Fruit fly (Drosophila melanogaster) whole organism, embryonic: ENCODE measurements around the gene CG43867.

Experiments used
- Awh ChIP-seq: fragments of 200-800 bp; sonication (Bioruptor generic); IDR thresholded peaks from 2 replicates; pipeline ENCODE4, ENCODE4 v1.3.6; 2022; ENCODE audit warnings: missing biosample characterization, missing genetic modification characterization
- CG10462 ChIP-seq: fragments of 200-800 bp; sonication (Bioruptor generic); optimal IDR thresholded peaks from 2 replicates; lab custom pipeline; 2016; ENCODE audit warnings: missing biosample characterization, missing genetic modification characterization
- CG10654 ChIP-seq: fragments of 200-800 bp; sonication (Bioruptor generic); optimal IDR thresholded peaks from 2 replicates; lab custom pipeline; 2016; ENCODE audit warnings: missing biosample characterization, missing genetic modification characterization
- CG11456 ChIP-seq: fragments of 200-800 bp; sonication (Bioruptor generic); IDR thresholded peaks from 3 replicates; pipeline ENCODE4 v1.3.6; 2022; ENCODE audit warnings: missing biosample characterization, missing genetic modification characterization
- CG12071 ChIP-seq: fragments of 200-800 bp; sonication (Bioruptor generic); optimal IDR thresholded peaks from 3 replicates; lab custom pipeline; 2018; ENCODE audit warnings: missing biosample characterization, mild to moderate bottlenecking, missing genetic modification characterization
- CG12219 ChIP-seq: fragments of 200-800 bp; sonication (Bioruptor generic); optimal IDR thresholded peaks from 3 replicates; lab custom pipeline; 2018; ENCODE audit warnings: missing biosample characterization, mild to moderate bottlenecking, missing genetic modification characterization
- CG1233 ChIP-seq: fragments of 200-800 bp; sonication (Bioruptor generic); optimal IDR thresholded peaks from 4 replicates; lab custom pipeline; 2018; ENCODE audit warnings: missing biosample characterization, mild to moderate bottlenecking, missing genetic modification characterization
- CG13775 ChIP-seq: fragments of 200-800 bp; sonication (Bioruptor generic); optimal IDR thresholded peaks from 3 replicates; lab custom pipeline; 2017; ENCODE audit warnings: missing biosample characterization, mild to moderate bottlenecking, missing genetic modification characterization
- CG14050 ChIP-seq: fragments of 200-800 bp; sonication (Bioruptor generic); IDR thresholded peaks from 3 replicates; pipeline ENCODE4 v1.3.6; 2022; ENCODE audit warnings: missing biosample characterization, missing genetic modification characterization
- CG15073 ChIP-seq: fragments of 200-800 bp; sonication (Bioruptor generic); optimal IDR thresholded peaks from 2 replicates; lab custom pipeline; 2016; ENCODE audit warnings: missing biosample characterization, missing genetic modification characterization
- CG1603 ChIP-seq: fragments of 200-800 bp; sonication (Bioruptor generic); optimal IDR thresholded peaks from 2 replicates; lab custom pipeline; 2019; ENCODE audit warnings: missing biosample characterization, mild to moderate bottlenecking, missing genetic modification characterization, moderate library complexity
- CG17328 ChIP-seq: fragments of 200-800 bp; sonication (Bioruptor generic); IDR thresholded peaks from 2 replicates; pipeline ENCODE4 v1.3.6; 2022; ENCODE audit warnings: missing biosample characterization, missing genetic modification characterization
- CG17612 ChIP-seq: fragments of 200-800 bp; sonication (Bioruptor generic); IDR thresholded peaks from 2 replicates; pipeline ENCODE4 v1.3.6; 2022; ENCODE audit warnings: missing biosample characterization, missing genetic modification characterization
- CG17912 ChIP-seq: fragments of 200-800 bp; sonication (Bioruptor generic); optimal IDR thresholded peaks from 2 replicates; lab custom pipeline; 2018; ENCODE audit warnings: missing biosample characterization, mild to moderate bottlenecking, missing genetic modification characterization
- CG2712 ChIP-seq: fragments of 200-800 bp; optimal IDR thresholded peaks from 3 replicates; lab custom pipeline; 2019; ENCODE audit warnings: missing biosample characterization, mild to moderate bottlenecking, missing genetic modification characterization, moderate library complexity
- CG30431 ChIP-seq: fragments of 200-800 bp; sonication (Bioruptor generic); optimal IDR thresholded peaks from 2 replicates; lab custom pipeline; 2017; ENCODE audit warnings: missing biosample characterization, missing genetic modification characterization
- CG31365 ChIP-seq: fragments of 200-800 bp; sonication (Bioruptor generic); optimal IDR thresholded peaks from 2 replicates; lab custom pipeline; 2018; ENCODE audit warnings: missing biosample characterization, mild to moderate bottlenecking, missing genetic modification characterization
- CG31441 ChIP-seq: fragments of 200-800 bp; sonication (Bioruptor generic); IDR thresholded peaks from 2 replicates; pipeline ENCODE4 v1.3.6; 2022; ENCODE audit warnings: missing biosample characterization, missing genetic modification characterization
- CG3163 ChIP-seq: fragments of 200-800 bp; sonication (Bioruptor generic); optimal IDR thresholded peaks from 3 replicates; lab custom pipeline; 2016; ENCODE audit warnings: missing biosample characterization, missing genetic modification characterization
- CG7372 ChIP-seq: fragments of 200-800 bp; sonication (Bioruptor generic); IDR thresholded peaks from 2 replicates; pipeline ENCODE4 v1.3.6; 2022; ENCODE audit warnings: missing biosample characterization, missing genetic modification characterization
- CG8924 ChIP-seq: fragments of 200-800 bp; optimal IDR thresholded peaks from 3 replicates; lab custom pipeline; 2019; ENCODE audit warnings: missing biosample characterization, mild to moderate bottlenecking, missing genetic modification characterization, moderate library complexity
- CG9215 ChIP-seq: fragments of 200-800 bp; sonication (Bioruptor generic); IDR thresholded peaks from 2 replicates; pipeline ENCODE4 v1.3.6; 2022; ENCODE audit warnings: missing biosample characterization, missing genetic modification characterization
- CG9817 ChIP-seq: fragments of 200-800 bp; sonication (Bioruptor generic); optimal IDR thresholded peaks from 2 replicates; lab custom pipeline; 2018; ENCODE audit warnings: missing biosample characterization, mild to moderate bottlenecking, missing genetic modification characterization, moderate library complexity
- D ChIP-seq, 2 experiments: fragments of 200-800 bp in 1 of 2; fragments of >200 bp in 1 of 2; sonication (Bioruptor generic) in 1 of 2; optimal IDR thresholded peaks; 2 replicates in 1 of 2; 3 replicates in 1 of 2; lab custom pipeline; 2017; ENCODE audit warnings: mild to moderate bottlenecking in 1 of 2, missing biosample characterization in 1 of 2, missing genetic modification characterization in 1 of 2, missing genetic modification reagents in 1 of 2
- Dbx ChIP-seq: fragments of 200-800 bp; sonication (Bioruptor generic); IDR thresholded peaks from 3 replicates; pipeline ENCODE4 v1.3.6; 2022; ENCODE audit warnings: missing biosample characterization, missing genetic modification characterization
- Doc2 ChIP-seq: fragments of 200-800 bp; sonication (Bioruptor generic); IDR thresholded peaks from 2 replicates; pipeline ENCODE4 v1.3.6; 2022; ENCODE audit warnings: missing biosample characterization, missing genetic modification characterization
- Hand ChIP-seq: fragments of 200-800 bp; sonication (Bioruptor generic); optimal IDR thresholded peaks from 2 replicates; lab custom pipeline; 2017; ENCODE audit warnings: mild to moderate bottlenecking, missing biosample characterization, missing genetic modification reagents, missing genetic modification characterization
- Jarid2 ChIP-seq: fragments of 200-800 bp; sonication (Bioruptor generic); optimal IDR thresholded peaks from 3 replicates; lab custom pipeline; 2017; ENCODE audit warnings: mild to moderate bottlenecking, missing biosample characterization, missing genetic modification reagents, missing genetic modification characterization
- Myb ChIP-seq: fragments of 200-800 bp; sonication (Bioruptor generic); optimal IDR thresholded peaks from 2 replicates; lab custom pipeline; 2016; ENCODE audit warnings: missing biosample characterization, missing genetic modification characterization
- Neu2 ChIP-seq: fragments of 200-800 bp; sonication (Bioruptor generic); optimal IDR thresholded peaks from 3 replicates; lab custom pipeline; 2016; ENCODE audit warnings: missing biosample characterization, missing genetic modification characterization, borderline replicate concordance
- Ssrp ChIP-seq: fragments of 200-800 bp; sonication (Bioruptor generic); optimal IDR thresholded peaks from 2 replicates; lab custom pipeline; 2018; ENCODE audit warnings: missing biosample characterization, mild to moderate bottlenecking, missing genetic modification characterization, moderate library complexity
- cad ChIP-seq: fragments of >200 bp; optimal IDR thresholded peaks from 2 replicates; lab custom pipeline; 2017; ENCODE audit warnings: missing biosample characterization, missing genetic modification characterization
- croc ChIP-seq: fragments of 200-800 bp; sonication (Bioruptor generic); conservative IDR thresholded peaks from 3 replicates; pipeline ENCODE4 v1.3.6; 2022; ENCODE audit warnings: missing biosample characterization, missing genetic modification characterization
- crp ChIP-seq, 2 experiments: fragments of 200-800 bp; sonication (Bioruptor generic); optimal IDR thresholded peaks; 2 replicates in 1 of 2; 3 replicates in 1 of 2; lab custom pipeline; 2017; ENCODE audit warnings: missing biosample characterization in 2 of 2, missing genetic modification characterization in 2 of 2, mild to moderate bottlenecking in 1 of 2, moderate library complexity in 1 of 2
- gcm ChIP-seq: fragments of 200-800 bp; sonication (Bioruptor generic); optimal IDR thresholded peaks from 2 replicates; lab custom pipeline; 2019; ENCODE audit warnings: missing biosample characterization, mild to moderate bottlenecking, missing genetic modification characterization, moderate library complexity
- ind ChIP-seq: fragments of 200-800 bp; sonication (Bioruptor generic); optimal IDR thresholded peaks from 3 replicates; lab custom pipeline; 2016; ENCODE audit warnings: missing biosample characterization, missing genetic modification characterization
- inv ChIP-seq: fragments of 200-800 bp; sonication (Bioruptor generic); IDR thresholded peaks from 2 replicates; pipeline ENCODE4 v1.3.6; 2022; ENCODE audit warnings: missing biosample characterization, missing genetic modification characterization; ENCODE audit not compliant: partially characterized antibody
- jumu ChIP-seq: fragments of 200-800 bp; sonication (Bioruptor generic); optimal IDR thresholded peaks from 3 replicates; lab custom pipeline; 2016; ENCODE audit warnings: missing biosample characterization, missing genetic modification characterization
- mam ChIP-seq: fragments of 200-800 bp; sonication (Bioruptor generic); optimal IDR thresholded peaks from 3 replicates; lab custom pipeline; 2016; ENCODE audit warnings: missing biosample characterization, missing genetic modification characterization
- ro ChIP-seq: fragments of 200-800 bp; sonication (Bioruptor generic); IDR thresholded peaks from 2 replicates; pipeline ENCODE4 v1.3.6; 2022; ENCODE audit warnings: missing biosample characterization, missing genetic modification characterization
- slp2 ChIP-seq: fragments of 200-800 bp; sonication (Bioruptor generic); optimal IDR thresholded peaks from 2 replicates; lab custom pipeline; 2016; ENCODE audit warnings: missing biosample characterization, missing genetic modification characterization
- sna ChIP-seq: fragments of 200-800 bp; sonication (Bioruptor generic); IDR thresholded peaks from 2 replicates; pipeline ENCODE4 v1.3.6; 2022; ENCODE audit warnings: missing biosample characterization, missing genetic modification characterization; ENCODE audit not compliant: partially characterized antibody
- sob ChIP-seq: fragments of 200-800 bp; sonication (Bioruptor generic); IDR thresholded peaks from 2 replicates; pipeline ENCODE4 v1.3.6; 2022; ENCODE audit warnings: missing biosample characterization, missing genetic modification characterization
- sr ChIP-seq: fragments of 200-800 bp; sonication (Bioruptor generic); IDR thresholded peaks from 3 replicates; pipeline ENCODE4 v1.3.6; 2022; ENCODE audit warnings: missing biosample characterization, missing genetic modification characterization
- tio ChIP-seq: fragments of 200-800 bp; sonication (Bioruptor generic); optimal IDR thresholded peaks from 2 replicates; lab custom pipeline; 2017; ENCODE audit warnings: missing biosample characterization, missing genetic modification characterization, inconsistent platforms
- toy ChIP-seq: fragments of 200-800 bp; sonication (Bioruptor generic); IDR thresholded peaks from 2 replicates; pipeline ENCODE4 v1.3.6; 2022; ENCODE audit warnings: missing biosample characterization, missing genetic modification characterization
- tx ChIP-seq: fragments of 200-800 bp; sonication (Bioruptor generic); optimal IDR thresholded peaks from 2 replicates; lab custom pipeline; 2016; ENCODE audit warnings: missing biosample characterization, missing genetic modification characterization
- unc-4 ChIP-seq: fragments of 200-800 bp; sonication (Bioruptor generic); IDR thresholded peaks from 2 replicates; pipeline ENCODE4 v1.3.6; 2022; ENCODE audit warnings: missing biosample characterization, missing genetic modification characterization; ENCODE audit not compliant: partially characterized antibody
- vnd ChIP-seq: fragments of 200-800 bp; sonication (Bioruptor generic); IDR thresholded peaks from 3 replicates; pipeline ENCODE4 v1.3.6; 2022; ENCODE audit warnings: missing biosample characterization, missing genetic modification characterization; ENCODE audit not compliant: partially characterized antibody
- wdn ChIP-seq: fragments of 200-800 bp; sonication (Bioruptor generic); IDR thresholded peaks from 2 replicates; pipeline ENCODE4 v1.3.6; 2022; ENCODE audit warnings: missing biosample characterization, missing genetic modification characterization

Gene CG43867

DNA sequence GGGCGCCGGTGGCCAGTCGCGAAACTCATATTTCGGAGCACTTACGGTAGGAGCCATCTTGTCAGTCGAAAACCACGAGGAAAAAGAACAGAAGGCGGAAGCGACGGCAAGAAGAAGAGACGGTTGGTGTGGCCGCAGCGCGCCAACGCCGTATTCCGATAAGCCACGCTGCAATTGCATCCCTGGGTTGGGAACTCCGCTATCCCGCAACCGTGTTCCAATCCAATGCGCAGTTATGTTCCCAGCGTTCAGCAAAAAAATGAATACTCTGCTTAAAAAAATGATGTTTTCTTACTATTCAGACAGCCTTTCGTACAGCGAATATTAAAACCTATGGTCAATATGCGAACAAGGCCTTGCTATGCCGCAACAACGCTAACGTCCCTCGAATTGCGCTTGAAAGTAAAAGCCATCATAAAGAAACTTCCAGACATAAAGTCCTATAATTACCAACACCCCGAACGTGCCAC is 162.7 kb downstream of the CG43867 start, which contains the start of gene RpL22 (continued):
- TF ChIP-seq CG17328 (GFP tag; lab: Robert Waterston, UW) (peak; percentile 93), sob (GFP tag; lab: Robert Waterston, UW) (peak; percentile 94), ind (GFP tag; lab: Kevin White, UChicago) (peak; percentile 71), tio (GFP tag; lab: Kevin White, UChicago) (no peak), CG13775 (GFP tag; lab: Kevin White, UChicago) (peak; percentile 94), Myb (GFP tag; lab: Kevin White, UChicago) (peak; percentile 89), CG11456 (GFP tag; lab: Robert Waterston, UW) (peak; percentile 96), CG10654 (GFP tag; lab: Kevin White, UChicago) (peak; percentile 84), CG15073 (GFP tag; lab: Kevin White, UChicago) (no peak), mam (peak; percentile 73), sr (GFP tag; lab: Robert Waterston, UW) (peak; percentile 88), slp2 (GFP tag; lab: Kevin White, UChicago) (peak; percentile 85), CG17912 (GFP tag; lab: Kevin White, UChicago) (peak; percentile 64), Jarid2 (GFP tag; lab: Kevin White, UChicago) (peak; percentile 81), crp (GFP tag; optimal IDR thresholded peaks at IDR 0.05; lab: Kevin White, UChicago) (peak in 1 of 2 experiments; percentile 67), vnd (GFP tag; lab: Robert Waterston, UW) (no peak), CG12219 (GFP tag; lab: Kevin White, UChicago) (peak; percentile 83), CG1603 (peak; percentile 96), CG14050 (GFP tag; lab: Robert Waterston, UW) (peak; percentile 77), inv (GFP tag; lab: Robert Waterston, UW) (no peak; the same call in 1 of the 2 replicates), wdn (GFP tag; lab: Robert Waterston, UW) (peak; percentile 76), Hand (peak; percentile 71), CG30431 (GFP tag; lab: Kevin White, UChicago) (peak; percentile 76), CG3163 (GFP tag; lab: Kevin White, UChicago) (peak; percentile 84), CG31441 (peak; percentile 80), CG12071 (peak; percentile 85), jumu (GFP tag; lab: Kevin White, UChicago) (peak; percentile 75), toy (GFP tag; lab: Robert Waterston, UW) (peak; percentile 61; the same call in 1 of the 2 replicates), CG1233 (GFP tag; lab: Kevin White, UChicago) (peak; percentile 87), D (optimal IDR thresholded peaks at IDR 0.05; lab: Kevin White, UChicago) (no peak), D (GFP tag; optimal IDR thresholded peaks at IDR 0.05; lab: Kevin White, UChicago) (peak; percentile 83), CG9817 (tag; lab: Kevin White, UChicago) (peak; percentile 77), CG2712 (peak; percentile 82), Ssrp (tag; lab: Kevin White, UChicago) (peak; percentile 36), unc-4 (GFP tag; lab: Robert Waterston, UW) (peak; percentile 52; the same call in 1 of the 2 replicates), CG31365 (peak; percentile 83), CG17612 (GFP tag; lab: Robert Waterston, UW) (peak; percentile 62), Awh (peak; percentile 79), sna (no peak), ro (GFP tag; lab: Robert Waterston, UW) (peak; percentile 60), CG10462 (peak; percentile 57), Dbx (peak; percentile 92), CG8924 (tag; lab: Kevin White, UChicago) (peak; percentile 79), croc (GFP tag; lab: Robert Waterston, UW) (peak; percentile 63; the same call in 2 of the 3 replicates), tx (peak; percentile 77), Doc2 (GFP tag; lab: Robert Waterston, UW) (peak; percentile 19; the same call in 1 of the 2 replicates), CG9215 (GFP tag; lab: Robert Waterston, UW) (peak; percentile 54), Neu2 (GFP tag; lab: Kevin White, UChicago) (peak; percentile 85), cad (GFP tag; lab: Kevin White, UChicago) (no peak), CG7372 (GFP tag; lab: Robert Waterston, UW) (peak; percentile 71), gcm (peak; percentile 68)
